Worm (Caenorhabditis elegans): ENCODE measurements around the gene sel-11.

sel-11 gene

ce11 chrV:11801076-11801849, 34.1 kb downstream of the sel-11 start:
- peak; percentile 64 for TF ChIP-seq elt-1 (tag; optimal IDR thresholded peaks at IDR 0.05; ENCODE audit: borderline replicate concordance, insufficient read depth)
- TF ChIP-seq ztf-11 (tag; optimal IDR thresholded peaks at IDR 0.05) = no peak
- TF ChIP-seq nhr-12 (tag; optimal IDR thresholded peaks at IDR 0.05) = no peak

ce11 chrV:11802508-11802907, 35.4 kb downstream of the sel-11 start:
- TF ChIP-seq nhr-2 (tag; optimal IDR thresholded peaks at IDR 0.05) (no peak), ham-2 (GFP tag; optimal IDR thresholded peaks at IDR 0.05) (peak; percentile 19), blmp-1 (tag; optimal IDR thresholded peaks at IDR 0.05) (peak; percentile 33), elt-3 (tag; optimal IDR thresholded peaks at IDR 0.05) (peak; percentile 66)

ce11 chrV:11803518-11803994, 36.4 kb downstream of the sel-11 start:
- TF ChIP-seq nhr-76 (tag; optimal IDR thresholded peaks at IDR 0.05) = no peak
- no peak for TF ChIP-seq nhr-2 (tag; optimal IDR thresholded peaks at IDR 0.05)
- no peak for TF ChIP-seq tbx-8 (GFP tag; optimal IDR thresholded peaks at IDR 0.05)
- TF ChIP-seq lin-32 (GFP tag; optimal IDR thresholded peaks at IDR 0.05) = no peak
- TF ChIP-seq elt-3 (tag; optimal IDR thresholded peaks at IDR 0.05) = no peak
- no peak for TF ChIP-seq nhr-237 (tag; optimal IDR thresholded peaks at IDR 0.05)
- TF ChIP-seq lin-13 (tag; optimal IDR thresholded peaks at IDR 0.05) = no peak
- no peak for TF ChIP-seq sem-2 (GFP tag; optimal IDR thresholded peaks at IDR 0.05)

ce11 chrV:11809935-11810334, 42.8 kb downstream of the sel-11 start:
- TF ChIP-seq nhr-237 (tag; optimal IDR thresholded peaks at IDR 0.05) (no peak), mep-1 (tag; optimal IDR thresholded peaks at IDR 0.05) (no peak), unc-62 (GFP tag; optimal IDR thresholded peaks at IDR 0.05) (no peak), ztf-11 (tag; optimal IDR thresholded peaks at IDR 0.05) (no peak), ceh-43 (GFP tag; optimal IDR thresholded peaks at IDR 0.05) (no peak), drap-1 (GFP tag; optimal IDR thresholded peaks at IDR 0.05) (no peak), M03D4.4 (tag; optimal IDR thresholded peaks at IDR 0.05) (no peak), lsy-2 (tag; optimal IDR thresholded peaks at IDR 0.05) (no peak), ces-1 (GFP tag; optimal IDR thresholded peaks at IDR 0.05) (no peak), pha-4 (tag; optimal IDR thresholded peaks at IDR 0.05) (no peak), ceh-39 (tag; optimal IDR thresholded peaks at IDR 0.05) (no peak), unc-120 (tag; optimal IDR thresholded peaks at IDR 0.05; ENCODE audit: poor library complexity, severe bottlenecking) (no peak), hlh-1 (tag; optimal IDR thresholded peaks at IDR 0.05) (no peak)

ce11 chrV:11811921-11812320, 44.8 kb downstream of the sel-11 start, which contains the start of gene D2023.3:
TSS of gene D2023.3 (minus strand) at chrV:11812021.
- TF ChIP-seq nhr-12 (tag; optimal IDR thresholded peaks at IDR 0.05) = no peak
- TF ChIP-seq ceh-43 (GFP tag; optimal IDR thresholded peaks at IDR 0.05) = no peak
- TF ChIP-seq elt-3 (tag; optimal IDR thresholded peaks at IDR 0.05) = no peak
- no peak for TF ChIP-seq nhr-76 (tag; optimal IDR thresholded peaks at IDR 0.05)
- TF ChIP-seq nhr-2 (tag; optimal IDR thresholded peaks at IDR 0.05) = no peak
- no peak for TF ChIP-seq sptf-1 (tag; optimal IDR thresholded peaks at IDR 0.05)
- TF ChIP-seq lin-32 (GFP tag; optimal IDR thresholded peaks at IDR 0.05) = no peak
- no peak for TF ChIP-seq tbx-8 (GFP tag; optimal IDR thresholded peaks at IDR 0.05)
- no peak for TF ChIP-seq unc-39 (tag; optimal IDR thresholded peaks at IDR 0.05)
- no peak for TF ChIP-seq blmp-1 (tag; optimal IDR thresholded peaks at IDR 0.05)
- no peak for TF ChIP-seq cnd-1 (tag; optimal IDR thresholded peaks at IDR 0.05)
- no peak for TF ChIP-seq snpc-4 (tag; optimal IDR thresholded peaks at IDR 0.05)
- TF ChIP-seq ceh-39 (tag; optimal IDR thresholded peaks at IDR 0.05) = no peak
- no peak for TF ChIP-seq mab-5 (tag; optimal IDR thresholded peaks at IDR 0.05)

- TF ChIP-seq pha-4 (tag; optimal IDR thresholded peaks at IDR 0.05) (no peak), ceh-39 (tag; optimal IDR thresholded peaks at IDR 0.05) (no peak), M03D4.4 (tag; optimal IDR thresholded peaks at IDR 0.05) (no peak), flh-1 (GFP tag; optimal IDR thresholded peaks at IDR 0.05) (no peak), bed-3 (GFP tag; optimal IDR thresholded peaks at IDR 0.05) (no peak), mls-2 (tag; optimal IDR thresholded peaks at IDR 0.05) (no peak), sem-2 (GFP tag; optimal IDR thresholded peaks at IDR 0.05) (no peak)
Measured at ce11 chrV:11815566-11815965, 48.4 kb downstream of the sel-11 start.

All from whole organism, mixed stage, embryonic.